Worm (Caenorhabditis elegans) whole organism, young adult: ENCODE measurements around the gene B0302.5.

Source experiments
- C06A6.2 ChIP-seq: fragments of 200-800 bp; sonication (Bioruptor generic); conservative IDR thresholded peaks from 2 replicates; pipeline ENCODE4 v1.3.6; 2022; ENCODE audit warnings: missing genetic modification characterization, missing compliant biosample characterization
- F57A8.1 ChIP-seq: fragments of 200-800 bp; sonication (Bioruptor generic); optimal IDR thresholded peaks from 2 replicates; lab custom pipeline; 2018; ENCODE audit warnings: mild to moderate bottlenecking, missing genetic modification characterization, moderate library complexity, missing compliant biosample characterization
- ceh-40 ChIP-seq: fragments of 200-800 bp; sonication (Bioruptor generic); IDR thresholded peaks from 2 replicates; pipeline ENCODE4 v1.3.6; 2022; ENCODE audit warnings: missing genetic modification characterization, missing compliant biosample characterization
- dpff-1 ChIP-seq: sonication (generic microtip); optimal IDR thresholded peaks from 2 replicates; lab custom pipeline; 2017; ENCODE audit warnings: mild to moderate bottlenecking, missing genetic modification characterization, missing compliant biosample characterization
- dpl-1 ChIP-seq: fragments of 150-350 bp; optimal IDR thresholded peaks from 2 replicates; lab custom pipeline; 2014; ENCODE audit warnings: missing biosample characterization, missing genetic modification reagents, missing genetic modification characterization
- ets-4 ChIP-seq: fragments of 200-800 bp; sonication (Bioruptor generic); optimal IDR thresholded peaks from 2 replicates; lab custom pipeline; 2018; ENCODE audit warnings: mild to moderate bottlenecking, missing genetic modification characterization, missing compliant biosample characterization
- hmg-1.2 ChIP-seq: fragments of 200-800 bp; sonication (Bioruptor generic); IDR thresholded peaks from 2 replicates; pipeline ENCODE4 v1.3.6; 2022; ENCODE audit warnings: missing genetic modification reagents, missing genetic modification characterization, missing compliant biosample characterization
- pha-4 ChIP-seq: fragments of 150-350 bp; sonication (generic microtip); optimal IDR thresholded peaks from 2 replicates; lab custom pipeline; 2014; ENCODE audit warnings: missing biosample characterization, missing genetic modification reagents, missing genetic modification characterization
- sea-2 ChIP-seq: fragments of 200-800 bp; sonication (Bioruptor generic); IDR thresholded peaks from 2 replicates; pipeline ENCODE4 v1.3.6; 2022; ENCODE audit warnings: missing genetic modification characterization, missing compliant biosample characterization
- snpc-4 ChIP-seq, 5 experiments: fragments of 150-350 bp in 1 of 5; sonication (generic microtip) in 4 of 5; optimal IDR thresholded peaks; 2 replicates each; lab custom pipeline; 2014 to 2018; ENCODE audit warnings: missing genetic modification characterization in 5 of 5, missing biosample characterization in 3 of 5, antibody characterized with exemption in 2 of 5, mild to moderate bottlenecking in 2 of 5, missing compliant biosample characterization in 2 of 5, missing genotype in 2 of 5, moderate library complexity in 2 of 5, missing genetic modification reagents in 1 of 5
- unc-62 ChIP-seq: fragments of 150-350 bp; optimal IDR thresholded peaks from 2 replicates; lab custom pipeline; 2014; ENCODE audit warnings: missing biosample characterization, missing genetic modification reagents, missing genetic modification characterization

DNA sequence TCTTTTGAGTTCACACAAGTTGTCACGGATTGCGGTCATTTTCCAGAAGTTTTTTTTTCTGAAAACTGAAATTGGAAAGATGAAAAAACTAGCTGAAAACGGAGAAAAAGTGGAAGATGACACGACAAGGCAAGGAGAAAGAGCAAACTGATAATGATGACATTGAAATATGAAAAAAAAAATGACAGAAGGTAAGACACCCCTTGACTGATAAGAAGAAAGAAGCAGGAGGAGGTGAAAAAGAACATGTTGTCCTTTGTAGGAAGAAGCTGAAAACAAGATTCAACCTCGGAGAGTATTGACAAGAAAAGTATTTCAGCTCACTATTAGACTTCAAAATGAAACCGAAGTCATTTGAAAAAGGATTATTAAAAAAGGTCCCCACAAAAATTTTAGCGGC, at the start of gene B0302.5:
- TF ChIP-seq snpc-4 (GFP tag; optimal IDR thresholded peaks at IDR 0.05; lab: Kevin White, UChicago): no peak
- TF ChIP-seq snpc-4 (tag; optimal IDR thresholded peaks at IDR 0.05; lab: Kevin White, UChicago): no peak
- TF ChIP-seq pha-4 (tag; lab: Kevin White, UChicago): no peak
- no peak for TF ChIP-seq C06A6.2
- TF ChIP-seq ceh-40 (GFP tag; lab: Robert Waterston, UW): no peak
- TF ChIP-seq sea-2: no peak
- TF ChIP-seq unc-62 (GFP tag; lab: Kevin White, UChicago): no peak
- TF ChIP-seq F57A8.1 (GFP tag; lab: Kevin White, UChicago): no peak
- TF ChIP-seq ets-4 (GFP tag; lab: Kevin White, UChicago): no peak
- TF ChIP-seq dpl-1 (GFP tag; lab: Kevin White, UChicago): no peak
- TF ChIP-seq hmg-1.2 (GFP tag; lab: Robert Waterston, UW): no peak
- no peak for TF ChIP-seq dpff-1 (tag; lab: Kevin White, UChicago)
